Fruit fly (Drosophila melanogaster) whole organism, embryonic: ENCODE data around the gene Or9a.

Experiments used
- Atf3 ChIP-seq: fragments of 200-800 bp; sonication (Bioruptor generic); optimal IDR thresholded peaks from 3 replicates; lab custom pipeline; 2016; ENCODE audit warnings: missing biosample characterization, missing genetic modification characterization
- Awh ChIP-seq: fragments of 200-800 bp; sonication (Bioruptor generic); IDR thresholded peaks from 2 replicates; pipeline ENCODE4, ENCODE4 v1.3.6; 2022; ENCODE audit warnings: missing biosample characterization, missing genetic modification characterization
- CG12659 ChIP-seq: fragments of 200-800 bp; sonication (Bioruptor generic); optimal IDR thresholded peaks from 3 replicates; lab custom pipeline; 2017; ENCODE audit warnings: mild to moderate bottlenecking, missing biosample characterization, missing genetic modification reagents, missing genetic modification characterization
- CG12769 ChIP-seq: fragments of 200-800 bp; sonication (Bioruptor generic); optimal IDR thresholded peaks from 2 replicates; lab custom pipeline; 2019; ENCODE audit warnings: missing biosample characterization, mild to moderate bottlenecking, missing genetic modification characterization, moderate library complexity
- CG13775 ChIP-seq: fragments of 200-800 bp; sonication (Bioruptor generic); optimal IDR thresholded peaks from 3 replicates; lab custom pipeline; 2017; ENCODE audit warnings: missing biosample characterization, mild to moderate bottlenecking, missing genetic modification characterization
- CG14441 ChIP-seq: fragments of 200-800 bp; sonication (Bioruptor generic); IDR thresholded peaks from 2 replicates; pipeline ENCODE4 v1.3.6; 2022; ENCODE audit warnings: missing biosample characterization, missing genetic modification characterization
- CG14860 ChIP-seq: fragments of 200-800 bp; sonication (Bioruptor generic); IDR thresholded peaks from 3 replicates; pipeline ENCODE4 v1.3.6; 2022; ENCODE audit warnings: missing biosample characterization, missing genetic modification characterization; ENCODE audit not compliant: partially characterized antibody
- CG15011 ChIP-seq: fragments of 200-800 bp; sonication (Bioruptor generic); optimal IDR thresholded peaks from 3 replicates; lab custom pipeline; 2018; ENCODE audit warnings: missing biosample characterization, mild to moderate bottlenecking, missing genetic modification characterization
- CG15479 ChIP-seq: fragments of 200-800 bp; sonication (Bioruptor generic); optimal IDR thresholded peaks from 3 replicates; lab custom pipeline; 2019; ENCODE audit warnings: missing biosample characterization, mild to moderate bottlenecking, missing genetic modification characterization, moderate library complexity
- CG1603 ChIP-seq: fragments of 200-800 bp; sonication (Bioruptor generic); optimal IDR thresholded peaks from 2 replicates; lab custom pipeline; 2019; ENCODE audit warnings: missing biosample characterization, mild to moderate bottlenecking, missing genetic modification characterization, moderate library complexity
- CG17385 ChIP-seq: fragments of 200-800 bp; sonication (Bioruptor generic); optimal IDR thresholded peaks from 3 replicates; lab custom pipeline; 2018; ENCODE audit warnings: missing biosample characterization, mild to moderate bottlenecking, missing genetic modification characterization
- CG18764 ChIP-seq: fragments of 200-800 bp; sonication (Bioruptor generic); optimal IDR thresholded peaks from 3 replicates; lab custom pipeline; 2016; ENCODE audit warnings: missing biosample characterization, missing genetic modification characterization
- CG2116 ChIP-seq: fragments of 200-800 bp; sonication (Bioruptor generic); optimal IDR thresholded peaks from 3 replicates; lab custom pipeline; 2018; ENCODE audit warnings: missing biosample characterization, mild to moderate bottlenecking, missing genetic modification characterization
- CG2678 ChIP-seq: fragments of 200-800 bp; sonication (Bioruptor generic); optimal IDR thresholded peaks from 3 replicates; lab custom pipeline; 2019; ENCODE audit warnings: missing biosample characterization, mild to moderate bottlenecking, missing genetic modification characterization, moderate library complexity
- CG31224 ChIP-seq: fragments of 200-800 bp; sonication (Bioruptor generic); IDR thresholded peaks from 2 replicates; pipeline ENCODE4 v1.3.6; 2022; ENCODE audit warnings: missing biosample characterization, missing genetic modification characterization
- CG6683 ChIP-seq: fragments of 200-800 bp; sonication (Bioruptor generic); optimal IDR thresholded peaks from 2 replicates; lab custom pipeline; 2017; ENCODE audit warnings: missing biosample characterization, mild to moderate bottlenecking, missing genetic modification characterization, missing genetic modification reagents
- CG7372 ChIP-seq: fragments of 200-800 bp; sonication (Bioruptor generic); IDR thresholded peaks from 2 replicates; pipeline ENCODE4 v1.3.6; 2022; ENCODE audit warnings: missing biosample characterization, missing genetic modification characterization
- CG7839 ChIP-seq: fragments of 200-800 bp; sonication (Bioruptor generic); optimal IDR thresholded peaks from 3 replicates; lab custom pipeline; 2018; ENCODE audit warnings: missing biosample characterization, mild to moderate bottlenecking, missing genetic modification characterization, moderate library complexity
- CG8089 ChIP-seq: fragments of 200-800 bp; sonication (Bioruptor generic); optimal IDR thresholded peaks from 3 replicates; lab custom pipeline; 2016; ENCODE audit warnings: missing biosample characterization, missing genetic modification characterization
- CG8290 ChIP-seq, 3 experiments: fragments of 200-800 bp; sonication (Bioruptor generic); optimal IDR thresholded peaks; 2 replicates each; lab custom pipeline; 2016 to 2019; ENCODE audit warnings: missing biosample characterization in 3 of 3, missing genetic modification characterization in 3 of 3, mild to moderate bottlenecking in 2 of 3, moderate library complexity in 1 of 3
- CG8478 ChIP-seq: fragments of >200 bp; optimal IDR thresholded peaks from 2 replicates; lab custom pipeline; 2018
- CG9437 ChIP-seq: fragments of 200-800 bp; sonication (Bioruptor generic); optimal IDR thresholded peaks from 2 replicates; lab custom pipeline; 2018; ENCODE audit warnings: missing biosample characterization, mild to moderate bottlenecking, missing genetic modification characterization
- CG9727 ChIP-seq: fragments of 200-800 bp; sonication (Bioruptor generic); optimal IDR thresholded peaks from 3 replicates; lab custom pipeline; 2017; ENCODE audit warnings: missing biosample characterization, mild to moderate bottlenecking, missing genetic modification characterization
- Chrac-16 ChIP-seq: fragments of 200-800 bp; sonication (Bioruptor generic); optimal IDR thresholded peaks from 3 replicates; lab custom pipeline; 2016; ENCODE audit warnings: missing biosample characterization, missing genetic modification characterization
- Dll ChIP-seq: fragments of 200-800 bp; sonication (Bioruptor generic); IDR thresholded peaks from 4 replicates; pipeline ENCODE4 v1.3.6; 2022; ENCODE audit warnings: missing biosample characterization, missing genetic modification characterization; ENCODE audit not compliant: partially characterized antibody
- ERR ChIP-seq: fragments of 200-800 bp; sonication (Bioruptor generic); optimal IDR thresholded peaks from 2 replicates; lab custom pipeline; 2016; ENCODE audit warnings: missing biosample characterization, missing genetic modification characterization
- Lim3 ChIP-seq: fragments of 200-800 bp; sonication (Bioruptor generic); IDR thresholded peaks from 2 replicates; pipeline ENCODE4 v1.3.6; 2022; ENCODE audit warnings: missing biosample characterization, missing genetic modification characterization
- Ptx1 ChIP-seq: fragments of 200-800 bp; sonication (Bioruptor generic); IDR thresholded peaks from 2 replicates; pipeline ENCODE4 v1.3.6; 2022; ENCODE audit warnings: missing biosample characterization, missing genetic modification characterization
- Rfx ChIP-seq: fragments of 200-800 bp; sonication (Bioruptor generic); IDR thresholded peaks from 2 replicates; pipeline ENCODE4 v1.3.6; 2022; ENCODE audit warnings: missing biosample characterization, missing genetic modification characterization
- Usf ChIP-seq: fragments of 200-800 bp; sonication (Bioruptor generic); optimal IDR thresholded peaks from 2 replicates; lab custom pipeline; 2017; ENCODE audit warnings: missing genotype, missing biosample characterization, missing genetic modification characterization
- Xrp1 ChIP-seq: fragments of 200-800 bp; sonication (Bioruptor generic); IDR thresholded peaks from 2 replicates; pipeline ENCODE4 v1.3.6; 2022; ENCODE audit warnings: missing biosample characterization, missing genetic modification characterization
- abd-A ChIP-seq: fragments of 200-800 bp; sonication (Bioruptor generic); optimal IDR thresholded peaks from 3 replicates; lab custom pipeline; 2019; ENCODE audit warnings: missing biosample characterization, mild to moderate bottlenecking, missing genetic modification characterization, moderate library complexity
- bigmax ChIP-seq: fragments of 200-800 bp; sonication (Bioruptor generic); optimal IDR thresholded peaks from 2 replicates; lab custom pipeline; 2018; ENCODE audit warnings: missing biosample characterization, mild to moderate bottlenecking, missing genetic modification characterization
- cg ChIP-seq: fragments of 200-800 bp; sonication (Bioruptor generic); optimal IDR thresholded peaks from 3 replicates; lab custom pipeline; 2019; ENCODE audit warnings: missing biosample characterization, mild to moderate bottlenecking, missing genetic modification characterization, moderate library complexity
- dati ChIP-seq: fragments of 200-800 bp; sonication (Bioruptor generic); IDR thresholded peaks from 2 replicates; pipeline ENCODE4 v1.3.6; 2022; ENCODE audit warnings: missing biosample characterization, missing genetic modification characterization
- esg ChIP-seq: fragments of 200-800 bp; sonication (Bioruptor generic); conservative IDR thresholded peaks from 2 replicates; pipeline ENCODE4 v1.3.6; 2022; ENCODE audit warnings: missing biosample characterization, missing genetic modification characterization
- exex ChIP-seq: fragments of 200-800 bp; sonication (Bioruptor generic); optimal IDR thresholded peaks from 4 replicates; lab custom pipeline; 2018; ENCODE audit warnings: missing biosample characterization, mild to moderate bottlenecking, missing genetic modification characterization, moderate library complexity
- gcm ChIP-seq: fragments of 200-800 bp; sonication (Bioruptor generic); optimal IDR thresholded peaks from 2 replicates; lab custom pipeline; 2019; ENCODE audit warnings: missing biosample characterization, mild to moderate bottlenecking, missing genetic modification characterization, moderate library complexity
- gt ChIP-seq: fragments of 200-800 bp; sonication (Bioruptor generic); IDR thresholded peaks from 2 replicates; pipeline ENCODE4 v1.3.6; 2022; ENCODE audit warnings: missing biosample characterization, missing genetic modification characterization
- hkb ChIP-seq, 2 experiments: fragments of 200-800 bp in 1 of 2; fragments of >200 bp in 1 of 2; sonication (Bioruptor generic) in 1 of 2; IDR thresholded peaks in 1 of 2; optimal IDR thresholded peaks in 1 of 2; 2 replicates each; pipeline versions ENCODE4 v1.3.6 to Lab custom; 2017 to 2022; ENCODE audit warnings: missing biosample characterization in 1 of 2, missing genetic modification characterization in 1 of 2
- ken ChIP-seq: fragments of 200-800 bp; sonication (Bioruptor generic); IDR thresholded peaks from 3 replicates; pipeline ENCODE4 v1.3.6; 2022; ENCODE audit warnings: missing biosample characterization, missing genetic modification characterization
- lilli ChIP-seq: fragments of 200-800 bp; sonication (Bioruptor generic); optimal IDR thresholded peaks from 3 replicates; lab custom pipeline; 2016; ENCODE audit warnings: missing biosample characterization, missing genetic modification characterization
- luna ChIP-seq: fragments of 200-800 bp; sonication (Bioruptor generic); optimal IDR thresholded peaks from 2 replicates; lab custom pipeline; 2016; ENCODE audit warnings: missing biosample characterization, missing genetic modification characterization
- maf-S ChIP-seq: fragments of 200-800 bp; sonication (Bioruptor generic); optimal IDR thresholded peaks from 2 replicates; lab custom pipeline; 2016; ENCODE audit warnings: missing biosample characterization, missing genetic modification characterization
- p53 ChIP-seq: fragments of 200-800 bp; sonication (Bioruptor generic); optimal IDR thresholded peaks from 2 replicates; lab custom pipeline; 2016; ENCODE audit warnings: missing biosample characterization, missing genetic modification characterization
- phol ChIP-seq: fragments of 200-800 bp; sonication (Bioruptor generic); optimal IDR thresholded peaks from 3 replicates; lab custom pipeline; 2018; ENCODE audit warnings: missing biosample characterization, mild to moderate bottlenecking, missing genetic modification characterization, moderate library complexity
- psq ChIP-seq: fragments of 200-800 bp; sonication (Bioruptor generic); optimal IDR thresholded peaks from 2 replicates; lab custom pipeline; 2017; ENCODE audit warnings: missing biosample characterization, missing genetic modification characterization
- row ChIP-seq: fragments of 200-800 bp; sonication (Bioruptor generic); IDR thresholded peaks from 3 replicates; pipeline ENCODE4 v1.3.6; 2022; ENCODE audit warnings: missing biosample characterization, missing genetic modification characterization
- vnd ChIP-seq: fragments of 200-800 bp; sonication (Bioruptor generic); IDR thresholded peaks from 3 replicates; pipeline ENCODE4 v1.3.6; 2022; ENCODE audit warnings: missing biosample characterization, missing genetic modification characterization; ENCODE audit not compliant: partially characterized antibody

Or9a gene

DNA sequence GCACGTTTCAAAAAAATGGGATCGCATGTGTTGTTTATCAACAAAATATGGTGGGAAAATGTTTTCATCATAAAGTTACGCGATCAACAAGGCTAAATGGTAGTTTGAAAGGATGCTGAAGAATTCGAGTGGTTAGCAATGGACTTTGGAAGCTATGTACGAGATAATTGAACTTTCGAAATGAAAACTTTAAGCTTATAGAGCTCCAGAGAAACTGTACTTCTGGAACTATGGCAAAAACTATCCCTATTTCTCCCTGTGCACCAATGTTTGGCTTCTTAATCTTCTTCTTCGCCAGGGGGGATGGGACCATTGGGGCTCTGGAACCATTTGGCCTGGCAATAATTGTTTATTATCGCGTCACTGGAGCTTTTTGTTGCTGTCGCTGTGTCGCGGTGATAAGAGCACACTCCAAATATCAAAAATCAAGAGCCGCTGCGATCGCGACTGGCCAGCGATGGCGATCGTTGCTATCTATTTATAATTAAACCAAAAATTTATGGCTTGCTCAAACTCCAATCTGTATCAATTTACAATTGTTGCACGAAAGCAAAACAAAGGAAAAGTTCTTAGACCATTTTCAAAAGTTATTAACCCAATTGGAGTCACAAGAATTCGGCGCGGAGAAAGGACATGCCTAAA lies 28.6 kb upstream of the Or9a start (continued):
- TF ChIP-seq CG13775 (GFP tag; lab: Kevin White, UChicago) (peak; percentile 33), Dll (GFP tag; lab: Robert Waterston, UW) (no peak), dati (GFP tag; lab: Robert Waterston, UW) (no peak), phol (no peak), cg (GFP tag; lab: Kevin White, UChicago) (no peak), lilli (GFP tag; lab: Kevin White, UChicago) (peak; percentile 60), row (GFP tag; lab: Robert Waterston, UW) (peak; percentile 60; the same call in 2 of the 3 replicates), CG12769 (peak; percentile 52), hkb (optimal IDR thresholded peaks at IDR 0.05; lab: Kevin White, UChicago) (no peak), hkb (GFP tag; IDR thresholded peaks at IDR 0.05; lab: Robert Waterston, UW) (peak; percentile 43; the same call in 1 of the 2 replicates), CG2678 (tag; lab: Kevin White, UChicago) (peak; percentile 78), CG7839 (tag; lab: Kevin White, UChicago) (peak; percentile 57), CG14860 (GFP tag; lab: Robert Waterston, UW) (no peak), Ptx1 (GFP tag; lab: Robert Waterston, UW) (peak; percentile 57), CG8478 (lab: Kevin White, UChicago) (no peak), CG8290 (GFP tag; optimal IDR thresholded peaks at IDR 0.05; lab: Kevin White, UChicago) (no peak), CG8290 (tag; optimal IDR thresholded peaks at IDR 0.05; lab: Kevin White, UChicago) (no peak), abd-A (no peak), CG18764 (GFP tag; lab: Kevin White, UChicago) (no peak), Awh (no peak), CG2116 (GFP tag; lab: Kevin White, UChicago) (no peak), Atf3 (no peak), Chrac-16 (GFP tag; lab: Kevin White, UChicago) (no peak), CG7372 (GFP tag; lab: Robert Waterston, UW) (no peak), maf-S (GFP tag; lab: Kevin White, UChicago) (peak; percentile 17), CG6683 (GFP tag; lab: Kevin White, UChicago) (peak; percentile 4), gcm (no peak), psq (GFP tag; lab: Kevin White, UChicago) (no peak), CG9727 (GFP tag; lab: Kevin White, UChicago) (peak; percentile 60), Lim3 (GFP tag; lab: Robert Waterston, UW) (no peak), CG9437 (GFP tag; lab: Kevin White, UChicago) (no peak), bigmax (GFP tag; lab: Kevin White, UChicago) (no peak), Xrp1 (GFP tag; lab: Robert Waterston, UW) (no peak), vnd (no peak), Usf (GFP tag; lab: Kevin White, UChicago) (peak; percentile 28), CG12659 (GFP tag; lab: Kevin White, UChicago) (peak; percentile 37), CG15011 (peak; percentile 12), ken (GFP tag; lab: Robert Waterston, UW) (no peak), gt (no peak), CG31224 (0 out of 2 replicates have a peak, but pooled peaks have one; percentile 14), exex (tag; lab: Kevin White, UChicago) (peak; percentile 88), esg (GFP tag; lab: Robert Waterston, UW) (no peak), CG17385 (GFP tag; lab: Kevin White, UChicago) (peak; percentile 57), Rfx (GFP tag; lab: Robert Waterston, UW) (peak; percentile 59), ERR (peak; percentile 33), CG8089 (GFP tag; lab: Kevin White, UChicago) (no peak), p53 (GFP tag; lab: Kevin White, UChicago) (no peak), CG14441 (GFP tag; lab: Robert Waterston, UW) (no peak; the same call in 1 of the 2 replicates), CG15479 (no peak), luna (GFP tag; lab: Kevin White, UChicago) (no peak), CG1603 (tag; lab: Kevin White, UChicago) (no peak)
